Worm (Caenorhabditis elegans) whole organism, L2 larva: ENCODE results near the gene ZK673.11.
"Not testable (repeated sequence)": the region's sequence is repeated elsewhere in the genome, so short reads cannot be mapped to it uniquely, and the experiment has no call there.

ENCODE experiments used
- C34F6.9 ChIP-seq: fragments of 150-350 bp; optimal IDR thresholded peaks from 2 replicates; lab custom pipeline; 2014; ENCODE audit warnings: missing biosample characterization, missing genetic modification characterization
- F13H6.1 ChIP-seq: sonication (generic microtip); optimal IDR thresholded peaks from 2 replicates; lab custom pipeline; 2016; ENCODE audit warnings: missing genetic modification characterization, missing compliant biosample characterization
- Y55F3AM.14 ChIP-seq: fragments of 200-800 bp; sonication (Bioruptor generic); optimal IDR thresholded peaks from 2 replicates; lab custom pipeline; 2018; ENCODE audit warnings: mild to moderate bottlenecking, missing genetic modification characterization, missing compliant biosample characterization
- alr-1 ChIP-seq: fragments of 150-350 bp; optimal IDR thresholded peaks from 2 replicates; lab custom pipeline; 2014; ENCODE audit warnings: missing biosample characterization, missing genetic modification characterization
- blmp-1 ChIP-seq: sonication (generic microtip); optimal IDR thresholded peaks from 2 replicates; lab custom pipeline; 2017; ENCODE audit warnings: missing genetic modification characterization, mild to moderate bottlenecking, missing compliant biosample characterization, antibody characterized with exemption, moderate library complexity; ENCODE audit not compliant: insufficient read depth
- ceh-82 ChIP-seq: fragments of 150-350 bp; optimal IDR thresholded peaks from 2 replicates; lab custom pipeline; 2014; ENCODE audit warnings: missing biosample characterization, missing genetic modification characterization
- crh-2 ChIP-seq: sonication (generic microtip); optimal IDR thresholded peaks from 2 replicates; lab custom pipeline; 2017; ENCODE audit warnings: missing biosample characterization, missing genetic modification characterization
- egl-27 ChIP-seq: sonication (generic microtip); optimal IDR thresholded peaks from 3 replicates; lab custom pipeline; 2017; ENCODE audit warnings: missing biosample characterization, missing genetic modification reagents, missing genetic modification characterization
- elt-1 ChIP-seq: fragments of 150-350 bp; optimal IDR thresholded peaks from 2 replicates; lab custom pipeline; 2014; ENCODE audit warnings: missing biosample characterization, missing genetic modification characterization
- elt-3 ChIP-seq: sonication (generic microtip); optimal IDR thresholded peaks from 2 replicates; lab custom pipeline; 2017; ENCODE audit warnings: missing biosample characterization, missing genetic modification characterization
- fos-1 ChIP-seq: fragments of 150-350 bp; optimal IDR thresholded peaks from 2 replicates; lab custom pipeline; 2014; ENCODE audit warnings: missing biosample characterization, missing genetic modification characterization
- gmeb-1 ChIP-seq: fragments of 150-350 bp; optimal IDR thresholded peaks from 2 replicates; lab custom pipeline; 2014; ENCODE audit warnings: missing biosample characterization, missing genetic modification characterization
- lin-11 ChIP-seq: fragments of 150-350 bp; sonication (generic microtip); optimal IDR thresholded peaks from 2 replicates; lab custom pipeline; 2014; ENCODE audit warnings: missing biosample characterization, missing genetic modification characterization, inconsistent platforms, mixed read lengths
- lin-13 ChIP-seq: fragments of 150-350 bp; optimal IDR thresholded peaks from 2 replicates; lab custom pipeline; 2014; ENCODE audit warnings: missing biosample characterization, missing genetic modification reagents, missing genetic modification characterization
- lsy-2 ChIP-seq, 2 experiments: fragments of 150-350 bp in 1 of 2; sonication (generic microtip) in 1 of 2; optimal IDR thresholded peaks; 2 replicates each; lab custom pipeline; 2014 to 2017; ENCODE audit warnings: missing biosample characterization in 2 of 2, missing genetic modification characterization in 2 of 2
- mab-5 ChIP-seq: fragments of 150-350 bp; optimal IDR thresholded peaks from 2 replicates; lab custom pipeline; 2014; ENCODE audit warnings: missing biosample characterization, missing genetic modification characterization
- mbf-1 ChIP-seq: sonication (generic microtip); optimal IDR thresholded peaks from 2 replicates; lab custom pipeline; 2017; ENCODE audit warnings: missing biosample characterization, missing genetic modification characterization
- mdl-1 ChIP-seq, 2 experiments: fragments of 150-350 bp in 1 of 2; sonication (generic microtip) in 1 of 2; optimal IDR thresholded peaks; 2 replicates each; lab custom pipeline; 2017; ENCODE audit warnings: missing biosample characterization in 2 of 2, missing genetic modification characterization in 2 of 2
- nhr-129 ChIP-seq: fragments of 150-350 bp; optimal IDR thresholded peaks from 2 replicates; lab custom pipeline; 2014; ENCODE audit warnings: missing biosample characterization, missing genetic modification characterization
- nhr-21 ChIP-seq: fragments of 150-350 bp; optimal IDR thresholded peaks from 2 replicates; lab custom pipeline; 2014; ENCODE audit warnings: missing biosample characterization, missing genetic modification characterization
- nhr-23 ChIP-seq: fragments of 150-350 bp; optimal IDR thresholded peaks from 2 replicates; lab custom pipeline; 2014; ENCODE audit warnings: missing biosample characterization, missing genetic modification reagents, missing genetic modification characterization
- nhr-237 ChIP-seq: fragments of 150-350 bp; optimal IDR thresholded peaks from 2 replicates; lab custom pipeline; 2014; ENCODE audit warnings: missing biosample characterization, missing genetic modification characterization
- peb-1 ChIP-seq: fragments of 150-350 bp; optimal IDR thresholded peaks from 2 replicates; lab custom pipeline; 2014; ENCODE audit warnings: missing biosample characterization, missing genetic modification characterization
- sma-3 ChIP-seq: sonication (generic microtip); optimal IDR thresholded peaks from 2 replicates; lab custom pipeline; 2016; ENCODE audit warnings: missing genetic modification reagents, missing genetic modification characterization, missing compliant biosample characterization
- sma-9 ChIP-seq, 2 experiments: fragments of 150-350 bp in 1 of 2; sonication (generic microtip) in 1 of 2; optimal IDR thresholded peaks; 2 replicates each; lab custom pipeline; 2014 to 2016; ENCODE audit warnings: missing genetic modification characterization in 2 of 2, mild to moderate bottlenecking in 1 of 2, missing biosample characterization in 1 of 2, missing compliant biosample characterization in 1 of 2, missing genetic modification reagents in 1 of 2, moderate library complexity in 1 of 2
- unc-55 ChIP-seq: fragments of 150-350 bp; sonication (generic microtip); optimal IDR thresholded peaks from 3 replicates; lab custom pipeline; 2014; ENCODE audit warnings: missing biosample characterization, missing genetic modification reagents, missing genetic modification characterization
- ztf-1 ChIP-seq: fragments of 200-800 bp; sonication (Bioruptor generic); conservative IDR thresholded peaks from 2 replicates; pipeline ENCODE4 v1.3.6; 2022; ENCODE audit warnings: missing genetic modification characterization, missing compliant biosample characterization
- ztf-11 ChIP-seq: sonication (generic microtip); optimal IDR thresholded peaks from 2 replicates; lab custom pipeline; 2017; ENCODE audit warnings: missing biosample characterization, missing genetic modification characterization
- ztf-4 ChIP-seq: fragments of 150-350 bp; optimal IDR thresholded peaks from 2 replicates; lab custom pipeline; 2014; ENCODE audit warnings: missing biosample characterization, missing genetic modification characterization

ZK673.11 gene

DNA sequence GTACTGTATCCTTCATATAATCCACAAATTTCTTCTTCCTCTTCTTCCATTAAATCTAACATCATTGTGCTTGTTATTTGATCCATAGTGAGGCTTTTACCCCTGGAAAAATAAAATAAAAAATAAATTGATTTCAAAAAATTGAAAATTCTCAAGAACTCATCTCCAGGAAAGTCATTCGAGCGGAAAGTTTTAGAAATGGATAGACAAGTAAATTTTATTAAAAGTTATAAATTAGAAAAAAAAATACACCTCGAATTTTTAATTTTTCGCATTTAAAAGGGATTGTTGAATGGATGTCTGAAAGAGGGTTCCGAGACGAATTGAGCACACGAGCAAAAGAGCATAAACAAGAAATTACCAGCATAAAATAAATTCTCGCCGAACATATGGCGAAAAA lies 35.1 kb upstream of the ZK673.11 start, which contains the start of gene frpr-21:
Gene frpr-21, minus strand, starts transcription at position 101 of the 400 bp plus-strand sequence.
- no peak for TF ChIP-seq unc-55 (GFP tag; lab: Kevin White, UChicago)
- TF ChIP-seq lsy-2 (tag; optimal IDR thresholded peaks at IDR 0.05; lab: Kevin White, UChicago): no peak
- TF ChIP-seq elt-3 (tag; lab: Kevin White, UChicago): no peak
- no peak for TF ChIP-seq C34F6.9 (tag; lab: Kevin White, UChicago)
- TF ChIP-seq fos-1 (tag; lab: Kevin White, UChicago): no peak
- TF ChIP-seq sma-3: no peak
- no peak for TF ChIP-seq alr-1 (tag; lab: Kevin White, UChicago)
- no peak for TF ChIP-seq nhr-21 (tag; lab: Kevin White, UChicago)
- no peak for TF ChIP-seq mdl-1 (tag; optimal IDR thresholded peaks at IDR 0.05; lab: Kevin White, UChicago)
- TF ChIP-seq F13H6.1 (tag; lab: Kevin White, UChicago): no peak

DNA sequence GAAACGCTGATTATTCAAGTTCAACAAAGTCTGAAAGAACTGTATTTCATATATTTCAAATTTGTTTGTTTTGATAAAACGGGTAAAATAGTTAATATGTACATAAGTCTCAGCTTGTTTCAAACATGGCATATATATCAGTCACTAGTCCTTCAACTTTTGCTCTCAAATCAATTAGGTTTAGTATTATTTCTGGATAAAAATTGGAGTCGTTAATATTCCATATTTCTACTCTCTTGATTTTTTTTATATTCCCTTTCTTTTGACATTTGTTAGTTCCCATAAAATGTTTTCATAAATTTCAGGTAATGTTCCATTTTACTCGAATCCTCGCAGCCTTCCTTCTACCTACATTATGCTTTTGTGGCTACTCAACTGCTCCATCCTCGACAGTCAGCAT lies 21.2 kb upstream of the ZK673.11 start, which contains the start of gene cut-4:
Gene cut-4, plus strand, starts transcription at position 301 of the 400 bp plus-strand sequence.
- TF ChIP-seq gmeb-1 (tag; lab: Kevin White, UChicago) (no peak), Y55F3AM.14 (GFP tag; lab: Kevin White, UChicago) (no peak), ztf-4 (tag; lab: Kevin White, UChicago) (no peak)

- no peak for TF ChIP-seq blmp-1 (tag; lab: Kevin White, UChicago)
- TF ChIP-seq elt-1 (tag; lab: Kevin White, UChicago): no peak
- no peak for TF ChIP-seq lin-11 (tag; lab: Kevin White, UChicago)
- no peak for TF ChIP-seq lin-13 (GFP tag; lab: Kevin White, UChicago)
Measured at ce11 chrII:10437840-10438239, 19.2 kb upstream of the ZK673.11 start.

DNA sequence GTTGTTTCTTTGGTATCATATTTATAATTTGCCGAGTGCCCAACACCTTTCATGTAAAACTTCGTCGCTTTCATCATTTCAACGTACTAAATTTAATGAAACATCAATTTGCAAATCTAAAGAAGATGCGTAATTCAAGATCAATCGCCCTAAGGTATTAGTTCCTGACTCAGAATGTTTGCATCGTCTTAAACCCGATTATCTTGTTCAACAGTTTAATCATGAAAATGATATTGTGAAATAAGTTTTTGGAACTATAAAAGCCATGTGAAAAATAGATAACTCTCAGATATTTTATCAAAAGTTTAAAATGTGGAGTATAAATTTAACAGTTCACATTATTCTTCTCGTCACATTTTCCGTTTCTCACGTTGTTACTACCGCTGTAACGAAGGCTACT lies 17.1 kb upstream of the ZK673.11 start, which contains the start of gene E04D5.4:
Gene E04D5.4, plus strand, starts transcription at position 301 of the 400 bp plus-strand sequence.
- TF ChIP-seq nhr-23 (tag; lab: Kevin White, UChicago) (no peak), nhr-237 (tag; lab: Kevin White, UChicago) (no peak), ceh-82 (no peak), lin-13 (GFP tag; lab: Kevin White, UChicago) (no peak)
- TF ChIP-seq, all 48 proteins: peak for 0

DNA sequence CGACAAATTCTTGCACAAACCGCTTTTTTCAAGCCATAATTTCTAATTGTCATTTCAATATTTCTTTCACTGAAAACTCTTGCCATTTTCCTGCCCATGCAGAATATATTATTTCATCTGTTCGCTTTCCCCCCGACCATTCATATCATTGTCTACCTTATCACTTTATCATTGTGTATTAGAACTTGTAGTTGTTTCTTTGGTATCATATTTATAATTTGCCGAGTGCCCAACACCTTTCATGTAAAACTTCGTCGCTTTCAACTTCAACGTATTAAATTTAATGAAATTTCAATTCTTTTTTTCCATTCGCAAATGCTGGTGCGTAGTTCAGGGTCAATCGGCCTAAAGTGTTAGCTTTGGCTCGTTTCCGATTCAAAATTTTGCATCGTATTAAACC lies 14.2 kb upstream of the ZK673.11 start, which contains the start of gene ZK673.1:
Gene ZK673.1, plus strand, starts transcription at position 301 of the 400 bp plus-strand sequence.
- TF ChIP-seq nhr-23 (tag; lab: Kevin White, UChicago); mab-5 (tag; lab: Kevin White, UChicago); mbf-1: not testable (repeated sequence)

DNA sequence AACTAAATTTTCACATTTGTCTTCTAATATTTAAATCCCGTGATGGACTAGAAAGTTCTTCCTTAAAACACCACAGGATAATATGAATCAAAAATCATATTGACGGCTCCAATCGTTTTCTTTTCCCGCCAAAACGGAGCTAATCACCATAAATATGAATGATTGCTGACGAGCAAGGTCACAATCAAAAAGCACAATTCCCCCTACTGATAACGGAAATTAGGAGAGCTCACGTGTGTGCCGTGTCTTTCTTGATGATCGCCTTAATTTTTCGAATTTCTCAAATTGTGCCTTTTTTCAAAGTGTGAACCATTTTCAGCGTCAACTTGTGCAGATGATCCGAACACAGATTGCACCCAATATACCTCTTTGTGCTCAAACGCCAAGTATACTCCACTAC lies 13.2 kb upstream of the ZK673.11 start:
- TF ChIP-seq peb-1 (tag; lab: Kevin White, UChicago): no peak
- TF ChIP-seq ztf-11: no peak
- TF ChIP-seq fos-1 (tag; lab: Kevin White, UChicago): peak; percentile 43
- TF ChIP-seq gmeb-1 (tag; lab: Kevin White, UChicago): no peak
- TF ChIP-seq crh-2 (tag; lab: Kevin White, UChicago): no peak
- TF ChIP-seq ztf-1 (GFP tag; lab: Robert Waterston, UW): no peak
- TF ChIP-seq sma-9 (GFP tag; optimal IDR thresholded peaks at IDR 0.05; lab: Kevin White, UChicago): peak; percentile 50
- TF ChIP-seq sma-9 (tag; optimal IDR thresholded peaks at IDR 0.05; lab: Kevin White, UChicago): no peak
- no peak for TF ChIP-seq egl-27

DNA sequence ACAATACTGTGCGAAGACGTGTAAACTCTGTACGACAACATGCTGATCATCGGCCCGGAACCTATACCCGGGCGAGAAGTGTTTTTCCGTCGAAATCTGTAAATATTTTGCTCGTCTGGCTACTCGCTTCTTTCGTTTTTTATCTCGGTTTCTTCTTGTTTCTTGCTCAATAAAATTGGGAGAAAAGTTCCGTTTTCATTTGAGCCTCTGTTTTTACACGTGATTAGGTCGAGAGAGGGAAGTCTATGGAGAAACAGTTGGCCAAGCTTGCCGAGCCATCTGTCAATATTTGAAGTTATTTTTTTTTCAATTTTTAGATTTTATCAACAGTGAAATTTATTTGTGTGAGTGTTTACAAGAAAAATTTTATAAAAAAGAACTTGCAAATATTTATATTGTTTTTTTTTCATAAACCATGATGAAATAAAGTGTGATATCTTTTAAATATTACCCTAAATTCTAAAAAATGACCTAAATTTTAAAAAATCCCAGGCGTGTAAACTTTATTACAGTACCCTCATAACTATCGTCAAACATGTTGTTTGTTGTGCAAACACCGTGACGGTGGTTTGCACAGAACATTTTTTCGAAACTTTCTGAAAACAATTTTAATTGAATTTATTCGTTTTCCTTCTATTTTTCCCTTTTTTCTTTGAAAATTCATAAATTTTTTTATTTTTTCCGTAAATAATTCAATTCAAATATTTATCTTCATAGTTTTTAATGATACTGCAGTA lies 11.9 kb upstream of the ZK673.11 start:
- TF ChIP-seq lin-13 (GFP tag; lab: Kevin White, UChicago): no peak
- TF ChIP-seq F13H6.1 (tag; lab: Kevin White, UChicago): peak; percentile 16
- peak in 1 of 2 experiments; percentile 74 for TF ChIP-seq lsy-2 (tag; optimal IDR thresholded peaks at IDR 0.05; lab: Kevin White, UChicago)
- TF ChIP-seq sma-9 (GFP tag; optimal IDR thresholded peaks at IDR 0.05; lab: Kevin White, UChicago): peak; percentile 34
- TF ChIP-seq sma-9 (tag; optimal IDR thresholded peaks at IDR 0.05; lab: Kevin White, UChicago): no peak
- peak; percentile 22 for TF ChIP-seq nhr-129 (tag; lab: Kevin White, UChicago)
- TF ChIP-seq, all 48 proteins: peak for 4
